Worm (Caenorhabditis elegans): ENCODE data around the gene R57.2.
"Not testable (repeated sequence)": the region's sequence is repeated elsewhere in the genome, so short reads cannot be mapped to it uniquely, and the experiment has no call there.

Gene R57.2

DNA sequence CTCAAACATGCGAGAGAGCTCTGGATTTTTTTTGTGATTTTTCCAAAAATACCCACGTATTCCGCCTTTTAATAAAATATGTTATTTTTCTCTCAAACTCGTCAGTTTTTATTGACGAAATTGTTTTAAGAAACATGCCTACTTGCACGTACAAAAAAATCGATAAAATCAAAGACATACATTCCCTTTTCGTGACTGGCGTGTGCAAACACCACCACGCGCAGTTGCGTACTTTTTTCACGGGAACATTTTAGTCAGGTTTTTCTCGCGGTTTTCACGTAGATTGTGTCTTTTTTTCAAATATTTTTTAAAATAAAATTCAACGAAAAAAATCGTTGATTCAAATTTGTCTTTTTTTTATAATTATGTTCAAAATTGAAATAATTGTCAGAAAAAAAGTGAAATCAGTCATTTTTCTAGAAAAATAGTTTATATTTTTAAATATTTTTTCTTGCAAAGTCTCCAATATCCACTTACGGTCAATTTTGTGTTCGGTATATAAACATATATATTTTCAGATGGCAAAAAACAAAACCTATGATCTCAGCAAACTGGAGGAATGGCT, 28.6 kb downstream of the R57.2 start, which contains the start of gene M02E1.1:
TSS of gene M02E1.1 (plus strand) at position 515 of the 565 bp plus-strand sequence.
- TF ChIP-seq him-1 (tag; optimal IDR thresholded peaks at IDR 0.05) (no peak), W03F9.2 (tag; optimal IDR thresholded peaks at IDR 0.05) (peak; percentile 53)

DNA sequence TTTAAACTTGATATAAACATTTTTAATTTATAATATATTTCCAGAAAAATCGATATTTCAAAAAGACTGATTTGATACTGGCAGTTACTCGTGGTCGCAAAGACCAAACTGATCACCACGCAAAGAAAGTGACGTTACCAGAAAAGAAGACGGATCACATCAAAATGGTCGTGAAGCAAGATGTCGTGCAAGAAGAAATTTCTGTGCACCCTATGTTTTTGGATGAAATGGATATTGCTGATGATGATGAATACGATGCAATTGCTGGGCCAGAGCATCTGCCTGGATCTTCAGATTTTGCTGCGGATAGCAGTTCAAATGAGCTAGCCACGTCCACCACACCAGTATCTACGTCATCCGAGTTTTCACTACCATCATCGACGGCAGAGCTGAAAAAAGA, 31.7 kb downstream of the R57.2 start:
- TF ChIP-seq W03F9.2 (tag; optimal IDR thresholded peaks at IDR 0.05) (no peak), him-1 (tag; optimal IDR thresholded peaks at IDR 0.05) (no peak), dao-5 (tag; optimal IDR thresholded peaks at IDR 0.05) (no peak)

DNA sequence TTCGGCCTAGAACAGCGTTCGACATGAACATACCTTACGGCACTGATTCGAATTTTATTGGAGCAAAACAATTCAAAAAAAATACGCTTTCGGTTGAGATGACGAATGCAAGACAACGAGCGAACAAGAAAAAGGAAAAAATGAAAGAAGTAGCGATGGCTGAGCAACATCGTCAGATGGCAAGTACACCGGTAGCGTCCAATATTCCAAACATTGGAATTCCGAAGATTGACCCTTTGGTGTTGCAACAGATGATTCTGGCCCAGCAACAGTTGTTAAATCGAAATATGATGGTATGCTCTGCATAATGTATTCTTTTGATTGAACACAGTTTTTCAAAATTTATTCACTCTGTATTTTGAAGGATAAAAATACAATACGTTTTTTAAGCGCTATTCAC, 35.6 kb downstream of the R57.2 start:
- TF ChIP-seq him-1 (tag; optimal IDR thresholded peaks at IDR 0.05) (no peak), W03F9.2 (tag; optimal IDR thresholded peaks at IDR 0.05) (no peak), dao-5 (tag; optimal IDR thresholded peaks at IDR 0.05) (no peak)

DNA sequence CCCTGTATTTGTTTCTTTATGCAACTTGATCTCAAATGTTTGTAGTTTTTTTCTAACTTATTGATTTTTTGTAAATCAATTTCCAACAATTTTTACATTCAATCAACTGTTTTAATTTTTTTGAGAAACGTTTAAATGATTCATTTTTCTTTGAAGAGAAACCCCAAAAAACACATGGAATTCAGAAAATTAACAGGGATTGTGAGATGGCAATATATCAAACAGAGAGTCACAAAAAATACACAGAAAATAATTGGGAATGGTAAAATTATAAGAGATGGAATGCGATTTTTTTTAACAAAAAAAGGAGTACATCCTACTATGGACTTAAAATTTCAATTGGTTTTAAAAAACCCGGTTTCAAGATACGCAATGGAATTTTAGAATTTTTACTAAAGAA, 37.4 kb downstream of the R57.2 start:
- no peak for TF ChIP-seq dao-5 (tag; optimal IDR thresholded peaks at IDR 0.05)
- TF ChIP-seq him-1 (tag; optimal IDR thresholded peaks at IDR 0.05), result no peak
- TF ChIP-seq W03F9.2 (tag; optimal IDR thresholded peaks at IDR 0.05), result no peak

DNA sequence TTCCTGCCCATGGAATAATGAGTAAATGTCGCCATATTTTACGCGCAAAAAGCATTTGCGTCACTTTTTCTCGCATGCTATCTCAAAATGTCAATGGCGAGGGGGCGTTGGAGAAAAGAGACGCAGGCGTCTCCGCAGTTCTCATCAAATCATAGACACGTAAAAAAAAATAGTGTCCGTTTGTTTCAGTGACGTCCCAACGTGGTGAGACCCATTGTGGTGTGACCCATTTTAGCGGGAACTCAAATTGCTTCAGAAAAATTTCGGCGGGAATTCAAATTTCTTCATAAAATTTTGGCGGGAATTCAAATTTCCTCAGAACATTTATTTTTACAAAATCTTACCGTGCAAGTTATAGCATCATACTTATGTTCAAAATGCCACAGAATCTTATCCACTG, 46.8 kb downstream of the R57.2 start:
- TF ChIP-seq W03F9.2 (tag; optimal IDR thresholded peaks at IDR 0.05), result no peak
- TF ChIP-seq dao-5 (tag; optimal IDR thresholded peaks at IDR 0.05), result no peak
- no peak for TF ChIP-seq him-1 (tag; optimal IDR thresholded peaks at IDR 0.05)

DNA sequence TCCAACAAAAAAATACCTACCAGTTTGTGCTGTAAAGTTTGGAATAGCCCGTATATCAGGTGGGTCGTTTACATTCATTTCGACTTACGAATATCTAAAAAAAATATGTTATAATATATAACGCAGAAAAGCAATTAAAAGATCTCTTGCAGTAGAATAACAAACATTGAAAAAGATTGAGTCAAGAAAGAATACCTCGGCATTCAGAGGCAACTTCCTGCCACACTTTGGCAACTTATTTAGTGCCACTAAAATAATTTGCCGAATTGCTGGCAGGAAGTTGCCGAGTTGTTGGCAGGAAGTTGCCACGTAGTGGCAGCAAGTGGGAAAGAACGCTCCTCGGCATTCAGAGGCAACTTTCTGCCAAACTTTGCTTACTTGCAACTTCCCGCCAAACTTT, 50.1 kb downstream of the R57.2 start, which contains the start of gene C04E7.3:
TSS of gene C04E7.3 (minus strand) at position 101 of the 400 bp plus-strand sequence.
- not testable (repeated sequence) for TF ChIP-seq dao-5, W03F9.2, him-1 (tag; optimal IDR thresholded peaks at IDR 0.05)

DNA sequence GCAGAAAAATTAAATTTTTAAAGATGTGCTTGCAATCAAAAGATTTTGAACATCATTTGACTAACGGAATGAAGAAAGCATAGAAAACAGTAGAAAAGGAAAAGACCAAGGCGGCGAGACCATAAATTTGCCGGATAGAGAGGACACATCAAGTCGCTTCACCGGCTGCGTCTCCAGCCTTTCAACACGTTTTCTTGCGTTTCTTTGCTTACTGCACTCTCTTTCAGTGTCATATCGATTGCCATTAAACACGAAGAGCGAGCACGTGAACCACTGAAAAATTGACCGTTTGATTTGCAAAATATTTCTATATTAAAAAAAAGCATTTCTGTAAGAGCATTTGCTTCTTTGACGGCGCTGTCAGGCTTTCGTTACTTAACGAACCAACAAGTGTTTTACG, 51.1 kb downstream of the R57.2 start:
- TF ChIP-seq W03F9.2 (tag; optimal IDR thresholded peaks at IDR 0.05) (no peak), dao-5 (tag; optimal IDR thresholded peaks at IDR 0.05) (no peak), him-1 (tag; optimal IDR thresholded peaks at IDR 0.05) (no peak)

Measured in whole organism, L4/young adult.